Fruit fly (Drosophila melanogaster): Measurements from ENCODE around the gene CG10428.

Gene CG10428

DNA sequence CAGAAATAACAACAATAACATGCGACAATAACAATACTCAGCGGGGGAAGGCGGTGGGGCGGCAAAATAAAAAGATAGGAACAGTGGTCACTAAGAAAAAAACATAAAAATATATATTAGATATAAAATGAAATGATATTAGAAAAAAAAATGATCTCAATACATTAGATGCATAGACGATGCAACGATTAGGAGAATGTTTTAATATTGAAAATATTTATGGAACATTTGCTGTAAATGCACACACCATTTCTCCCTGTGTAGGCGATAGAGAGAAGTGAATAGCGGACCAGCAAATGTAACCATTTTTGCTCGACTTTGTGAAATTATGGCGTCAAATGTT is 17.5 kb downstream of the CG10428 start (continued):
- TF ChIP-seq CG4360 (GFP tag; IDR thresholded peaks at IDR 0.05) (0 out of 2 replicates have a peak, but pooled peaks have one; percentile 51), sisA (GFP tag; IDR thresholded peaks at IDR 0.05) (peak; percentile 75), z (GFP tag; IDR thresholded peaks at IDR 0.05) (peak; percentile 24; the same call in 1 of the 3 replicates), otp (GFP tag; IDR thresholded peaks at IDR 0.05) (peak; percentile 88), psq (GFP tag; optimal IDR thresholded peaks at IDR 0.05) (peak; percentile 11), Six4 (GFP tag; optimal IDR thresholded peaks at IDR 0.05) (peak; percentile 63), CG32767 (GFP tag; IDR thresholded peaks at IDR 0.05) (peak; percentile 87), CG1024 (GFP tag; IDR thresholded peaks at IDR 0.05) (peak; percentile 48), ewg (GFP tag; optimal IDR thresholded peaks at IDR 0.05) (no peak), corto (GFP tag; optimal IDR thresholded peaks at IDR 0.05) (peak; percentile 10), jigr1 (GFP tag; IDR thresholded peaks at IDR 0.05) (peak; percentile 40; the same call in 2 of the 3 replicates), ERR (GFP tag; optimal IDR thresholded peaks at IDR 0.05) (no peak), CG11695 (GFP tag; IDR thresholded peaks at IDR 0.05) (peak; percentile 94), Rx (GFP tag; IDR thresholded peaks at IDR 0.05) (peak; percentile 68; the same call in 1 of the 2 replicates), Jarid2 (GFP tag; optimal IDR thresholded peaks at IDR 0.05) (peak; percentile 32), E2f2 (GFP tag; IDR thresholded peaks at IDR 0.05) (peak; percentile 58), hb (GFP tag; IDR thresholded peaks at IDR 0.05; ENCODE audit: partially characterized antibody) (no peak), CG4820 (GFP tag; optimal IDR thresholded peaks at IDR 0.05) (peak; percentile 34), CG12299 (tag; optimal IDR thresholded peaks at IDR 0.05) (peak; percentile 68), CG10321 (GFP tag; IDR thresholded peaks at IDR 0.05) (peak; percentile 64), HLH3B (GFP tag; IDR thresholded peaks at IDR 0.05) (peak; percentile 84), zf30C (GFP tag; optimal IDR thresholded peaks at IDR 0.05) (peak; percentile 69), Mad (GFP tag; optimal IDR thresholded peaks at IDR 0.05) (peak; percentile 16), CG10267 (tag; optimal IDR thresholded peaks at IDR 0.05) (peak; percentile 52), bsh (GFP tag; optimal IDR thresholded peaks at IDR 0.05) (peak in 1 of 2 experiments; percentile 66), dmrt99B (tag; optimal IDR thresholded peaks at IDR 0.05) (peak; percentile 76), Mrtf (GFP tag; IDR thresholded peaks at IDR 0.05) (peak; percentile 82), crol (GFP tag; IDR thresholded peaks at IDR 0.05) (peak; percentile 81), Sry-δ (GFP tag; optimal IDR thresholded peaks at IDR 0.05) (no peak), fd3F (GFP tag; optimal IDR thresholded peaks at IDR 0.05) (peak; percentile 75), CkIIα-i1 (GFP tag; IDR thresholded peaks at IDR 0.05) (peak; percentile 67; the same call in 1 of the 2 replicates), CG12744 (GFP tag; optimal IDR thresholded peaks at IDR 0.05) (no peak), sima (GFP tag; optimal IDR thresholded peaks at IDR 0.05) (no peak), Scr (GFP tag; IDR thresholded peaks at IDR 0.05; ENCODE audit: partially characterized antibody) (no peak), Nf-YB (GFP tag; optimal IDR thresholded peaks at IDR 0.05) (peak; percentile 8), croc (GFP tag; conservative IDR thresholded peaks at IDR 0.05) (peak; percentile 56), h (optimal IDR thresholded peaks at IDR 0.05) (no peak), ftz-f1 (GFP tag; optimal IDR thresholded peaks at IDR 0.05) (peak; percentile 94), nmo (GFP tag; optimal IDR thresholded peaks at IDR 0.05) (peak; percentile 65), CG3163 (GFP tag; optimal IDR thresholded peaks at IDR 0.05) (no peak), D (optimal IDR thresholded peaks at IDR 0.05) (no peak), D (GFP tag; optimal IDR thresholded peaks at IDR 0.05) (peak; percentile 46), Sox100B (GFP tag; optimal IDR thresholded peaks at IDR 0.05) (peak; percentile 16), chinmo (GFP tag; IDR thresholded peaks at IDR 0.05; ENCODE audit: partially characterized antibody) (no peak; the same call in 2 of the 4 replicates), Stat92E (GFP tag; optimal IDR thresholded peaks at IDR 0.05) (no peak), Elba2 (GFP tag; optimal IDR thresholded peaks at IDR 0.05) (peak; percentile 13), Ptx1 (GFP tag; IDR thresholded peaks at IDR 0.05) (peak; percentile 92), Opbp (GFP tag; IDR thresholded peaks at IDR 0.05; ENCODE audit: partially characterized antibody) (no peak), CG12391 (tag; optimal IDR thresholded peaks at IDR 0.05) (peak; percentile 67), MESR4 (GFP tag; optimal IDR thresholded peaks at IDR 0.05) (no peak), CG3838 (GFP tag; optimal IDR thresholded peaks at IDR 0.05) (peak; percentile 49), HmgD (GFP tag; optimal IDR thresholded peaks at IDR 0.05) (no peak)
